Fruit fly (Drosophila melanogaster) whole organism, wandering third instar larva: ENCODE data around the gene CG31933.

Experiments used
- Dfd ChIP-seq: fragments of >200 bp; optimal IDR thresholded peaks from 2 replicates; lab custom pipeline; 2017; ENCODE audit warnings: missing biosample characterization, missing genetic modification characterization
- h ChIP-seq: fragments of 200-800 bp; sonication (Bioruptor generic); optimal IDR thresholded peaks from 3 replicates; lab custom pipeline; 2016; ENCODE audit warnings: missing biosample characterization, mild to moderate bottlenecking, missing genetic modification characterization
- usp ChIP-seq: fragments of >200 bp; optimal IDR thresholded peaks from 2 replicates; lab custom pipeline; 2017; ENCODE audit warnings: missing biosample characterization, missing genetic modification characterization

dm6 chr2L:1783762-1784161 is 39.4 kb downstream of the CG31933 start, which contains the start of gene Gr22e:
- TF ChIP-seq h (no peak), usp (GFP tag; lab: Kevin White, UChicago) (no peak), Dfd (GFP tag; lab: Kevin White, UChicago) (no peak)
